Worm (Caenorhabditis elegans): ENCODE data around the gene ptd-2.
A peak's percentile ranks its signal among the peaks of the same experiment; 100 is the strongest.

ptd-2 gene

DNA sequence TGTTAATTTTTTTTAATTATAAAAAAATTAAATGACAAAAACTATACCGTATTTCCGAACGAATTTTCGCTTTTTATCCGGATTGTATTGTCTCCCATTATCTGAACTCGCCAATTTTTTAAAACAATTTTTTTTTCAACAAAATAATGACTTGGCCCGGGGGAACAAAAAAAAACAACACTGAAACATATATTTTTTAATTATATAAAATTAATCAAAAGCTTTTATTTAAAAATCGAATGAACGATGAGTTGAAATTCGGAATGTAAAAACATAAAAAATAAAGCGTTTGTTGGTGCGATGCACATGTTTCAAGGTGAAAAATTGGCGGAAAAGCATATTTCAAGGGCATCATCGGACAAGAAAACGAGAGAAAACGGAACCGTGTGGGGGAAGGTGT lies 36.5 kb upstream of the ptd-2 start, which contains the start of gene mdt-27:
Gene mdt-27, minus strand, starts transcription at position 101 of the 400 bp plus-strand sequence.
- TF ChIP-seq ceh-2 (tag; optimal IDR thresholded peaks at IDR 0.05) (no peak), C08G9.2 (tag; optimal IDR thresholded peaks at IDR 0.05) (no peak), ceh-24 (tag; optimal IDR thresholded peaks at IDR 0.05) (no peak), pha-4 (tag; optimal IDR thresholded peaks at IDR 0.05) (no peak), mec-3 (tag; optimal IDR thresholded peaks at IDR 0.05; ENCODE audit: borderline replicate concordance) (no peak), elt-4 (tag; optimal IDR thresholded peaks at IDR 0.05) (no peak), Y22D7AL.16 (tag; optimal IDR thresholded peaks at IDR 0.05) (no peak), ets-4 (tag; optimal IDR thresholded peaks at IDR 0.05) (no peak), fkh-10 (GFP tag; optimal IDR thresholded peaks at IDR 0.05) (no peak)

DNA sequence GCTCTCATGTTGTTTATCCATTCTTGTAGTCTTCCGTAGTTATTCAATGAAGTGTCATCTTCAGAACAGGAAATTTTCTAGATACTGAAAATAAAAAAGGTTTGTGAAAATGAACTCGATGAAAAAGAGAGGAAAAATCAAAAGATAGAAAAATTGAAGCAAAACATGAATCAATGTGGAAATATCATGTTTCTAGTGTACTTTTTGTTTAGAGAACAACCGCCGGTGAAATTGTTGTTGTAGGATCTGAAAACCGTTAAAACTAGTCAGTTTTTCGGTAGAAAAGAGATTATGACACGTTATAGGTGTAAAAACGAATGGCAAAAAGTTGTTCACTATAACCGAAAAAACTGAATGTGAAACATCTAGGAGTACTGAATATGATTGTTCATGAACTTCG lies 32.9 kb upstream of the ptd-2 start, which contains the start of gene pacs-1:
Gene pacs-1, minus strand, starts transcription at position 101 of the 400 bp plus-strand sequence.
- TF ChIP-seq ceh-24 (tag; optimal IDR thresholded peaks at IDR 0.05) = no peak
- TF ChIP-seq mec-3 (tag; optimal IDR thresholded peaks at IDR 0.05; ENCODE audit: borderline replicate concordance) = no peak
- TF ChIP-seq hlh-30 (tag; optimal IDR thresholded peaks at IDR 0.05; ENCODE audit: insufficient read depth) = no peak

DNA sequence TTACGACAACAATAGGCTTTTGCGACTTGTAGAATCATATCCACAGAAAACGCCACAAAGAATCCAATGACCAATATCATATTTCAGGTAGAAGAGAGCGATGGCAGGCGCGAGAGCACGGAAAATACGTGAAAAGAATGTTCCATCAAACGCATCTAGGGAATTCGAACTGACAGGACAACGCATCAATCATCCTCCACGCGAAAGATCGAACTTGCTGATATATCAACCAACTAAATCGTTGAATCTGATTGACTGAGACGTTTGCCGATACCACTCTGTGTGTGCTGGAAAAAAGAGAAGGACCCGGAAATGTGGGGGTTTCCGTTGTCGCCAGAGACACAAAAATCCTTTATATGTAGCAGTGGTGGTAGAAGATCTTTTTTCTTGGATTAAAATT lies 31.8 kb upstream of the ptd-2 start:
- TF ChIP-seq pros-1 (tag; optimal IDR thresholded peaks at IDR 0.05) (no peak), zip-5 (tag; optimal IDR thresholded peaks at IDR 0.05) (no peak), unc-55 (GFP tag; optimal IDR thresholded peaks at IDR 0.05) (peak; percentile 39), pha-4 (tag; optimal IDR thresholded peaks at IDR 0.05) (no peak), ceh-45 (GFP tag; IDR thresholded peaks at IDR 0.05) (no peak)

DNA sequence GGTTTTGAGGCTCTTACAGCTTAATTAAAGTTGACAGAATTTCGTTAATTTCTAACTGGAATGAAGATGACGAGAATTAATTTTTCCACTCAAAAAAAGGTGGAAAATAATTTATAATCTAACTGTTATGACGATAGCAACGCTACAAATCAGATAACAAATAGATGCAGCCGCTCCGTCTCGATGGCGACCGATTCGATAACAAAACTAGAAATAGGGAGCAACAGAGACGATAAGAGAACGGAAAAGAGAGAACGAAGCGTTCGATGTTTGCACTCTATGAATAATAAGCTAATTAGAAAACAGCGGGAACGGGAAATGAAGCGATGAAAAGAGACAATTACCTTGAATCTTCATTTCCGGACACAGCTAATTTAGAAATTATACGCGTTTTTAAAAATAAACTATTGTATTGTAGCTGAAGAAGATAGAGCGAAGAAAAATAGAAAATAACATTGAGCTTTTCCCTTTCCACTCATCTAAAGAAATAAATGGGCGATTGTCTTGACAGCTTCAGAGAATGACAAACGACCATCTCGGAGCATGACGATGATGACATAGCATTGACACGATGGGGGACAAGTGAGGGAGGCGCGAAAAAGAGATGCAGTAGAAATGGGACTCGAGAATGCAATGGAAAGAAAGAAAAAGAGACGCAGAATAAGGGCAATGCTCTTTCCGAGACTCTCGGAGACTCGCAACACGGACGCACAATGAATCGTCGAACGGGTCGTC lies 31.2 kb upstream of the ptd-2 start:
- peak; percentile 23 for TF ChIP-seq ceh-14 (tag; optimal IDR thresholded peaks at IDR 0.05)
- no peak for TF ChIP-seq Y22D7AL.16 (tag; optimal IDR thresholded peaks at IDR 0.05)
- TF ChIP-seq K02D7.2 (tag; optimal IDR thresholded peaks at IDR 0.05) = no peak
- TF ChIP-seq fkh-6 (tag; optimal IDR thresholded peaks at IDR 0.05) = no peak
- no peak for TF ChIP-seq odd-2 (tag; optimal IDR thresholded peaks at IDR 0.05)
- TF ChIP-seq ahr-1 (tag; optimal IDR thresholded peaks at IDR 0.05) = no peak
- TF ChIP-seq pat-9 (tag; optimal IDR thresholded peaks at IDR 0.05) = no peak
- TF ChIP-seq madf-2 (tag; optimal IDR thresholded peaks at IDR 0.05) = no peak
- TF ChIP-seq ceh-18 (tag; optimal IDR thresholded peaks at IDR 0.05) = peak; percentile 19
- no peak for TF ChIP-seq ref-2 (tag; optimal IDR thresholded peaks at IDR 0.05)
- TF ChIP-seq sox-2 (GFP tag; IDR thresholded peaks at IDR 0.05) = no peak
- TF ChIP-seq F13H6.1 (tag; optimal IDR thresholded peaks at IDR 0.05) = no peak
- peak; percentile 45 for TF ChIP-seq syd-9 (tag; optimal IDR thresholded peaks at IDR 0.05)
- TF ChIP-seq sox-4 (tag; optimal IDR thresholded peaks at IDR 0.05) = no peak
- no peak for TF ChIP-seq ztf-16 (tag; optimal IDR thresholded peaks at IDR 0.05)
- no peak for TF ChIP-seq pqm-1 (tag; optimal IDR thresholded peaks at IDR 0.05)
- TF ChIP-seq ceh-31 (tag; optimal IDR thresholded peaks at IDR 0.05) = peak; percentile 46
- no peak for TF ChIP-seq tbx-7 (tag; optimal IDR thresholded peaks at IDR 0.05)
- no peak for TF ChIP-seq dmd-4 (tag; optimal IDR thresholded peaks at IDR 0.05; ENCODE audit: borderline replicate concordance)
- no peak for TF ChIP-seq ceh-30 (tag; optimal IDR thresholded peaks at IDR 0.05)
- TF ChIP-seq rnt-1 (tag; optimal IDR thresholded peaks at IDR 0.05) = no peak
- no peak for TF ChIP-seq hlh-15 (tag; optimal IDR thresholded peaks at IDR 0.05)
- TF ChIP-seq K09A11.1 (tag; optimal IDR thresholded peaks at IDR 0.05; ENCODE audit: insufficient read depth) = no peak
- no peak for TF ChIP-seq hlh-6 (tag; optimal IDR thresholded peaks at IDR 0.05)
- no peak for TF ChIP-seq ceh-24 (tag; optimal IDR thresholded peaks at IDR 0.05)
- peak; percentile 33 for TF ChIP-seq pag-3 (tag; optimal IDR thresholded peaks at IDR 0.05; ENCODE audit: borderline replicate concordance)
- TF ChIP-seq zip-5 (tag; optimal IDR thresholded peaks at IDR 0.05) = no peak
- no peak for TF ChIP-seq npax-4 (tag; optimal IDR thresholded peaks at IDR 0.05)
- no peak for TF ChIP-seq lin-11 (tag; optimal IDR thresholded peaks at IDR 0.05)
- no peak for TF ChIP-seq unc-3 (GFP tag; conservative IDR thresholded peaks at IDR 0.05)
- no peak for TF ChIP-seq unc-3 (tag; optimal IDR thresholded peaks at IDR 0.05)
- TF ChIP-seq ceh-2 (tag; optimal IDR thresholded peaks at IDR 0.05) = no peak
- TF ChIP-seq dve-1 (tag; optimal IDR thresholded peaks at IDR 0.05) = no peak
- peak; percentile 88 for TF ChIP-seq unc-55 (GFP tag; optimal IDR thresholded peaks at IDR 0.05)
- TF ChIP-seq nfya-1 (tag; optimal IDR thresholded peaks at IDR 0.05) = peak; percentile 31
- TF ChIP-seq nhr-232 (tag; optimal IDR thresholded peaks at IDR 0.05) = no peak
- TF ChIP-seq ets-4 (tag; optimal IDR thresholded peaks at IDR 0.05) = no peak
- TF ChIP-seq C08G9.2 (tag; optimal IDR thresholded peaks at IDR 0.05) = no peak
